Worm (Caenorhabditis elegans) whole organism, late embryonic: Measurements from ENCODE around the gene C44B7.5.

Experiments used
- ama-1 ChIP-seq: fragments of 150-350 bp; optimal IDR thresholded peaks from 2 replicates; lab custom pipeline; 2014
- elt-2 ChIP-seq: sonication (generic microtip); optimal IDR thresholded peaks from 2 replicates; lab custom pipeline; 2016; ENCODE audit warnings: missing genetic modification reagents, missing genetic modification characterization, missing compliant biosample characterization
- fkh-10 ChIP-seq: fragments of 150-350 bp; optimal IDR thresholded peaks from 2 replicates; lab custom pipeline; 2014; ENCODE audit warnings: missing biosample characterization, missing genetic modification reagents, missing genetic modification characterization
- lin-11 ChIP-seq: fragments of 200-800 bp; sonication (Bioruptor generic); optimal IDR thresholded peaks from 2 replicates; lab custom pipeline; 2018; ENCODE audit warnings: mild to moderate bottlenecking, missing genetic modification characterization, missing compliant biosample characterization
- nfya-1 ChIP-seq: sonication (generic microtip); optimal IDR thresholded peaks from 2 replicates; lab custom pipeline; 2017; ENCODE audit warnings: missing genetic modification characterization, mild to moderate bottlenecking, missing compliant biosample characterization, antibody characterized with exemption, moderate library complexity
- pha-4 ChIP-seq: fragments of 150-350 bp; optimal IDR thresholded peaks from 2 replicates; lab custom pipeline; 2018; ENCODE audit warnings: missing biosample characterization, missing genetic modification reagents, missing genetic modification characterization
- sox-4 ChIP-seq: sonication (generic microtip); optimal IDR thresholded peaks from 2 replicates; lab custom pipeline; 2017; ENCODE audit warnings: mild to moderate bottlenecking, missing genetic modification characterization, inconsistent platforms, missing compliant biosample characterization
- unc-55 ChIP-seq: sonication (generic microtip); optimal IDR thresholded peaks from 2 replicates; lab custom pipeline; 2017; ENCODE audit warnings: missing biosample characterization, missing genetic modification reagents, missing genetic modification characterization
- unc-86 ChIP-seq: sonication (generic microtip); optimal IDR thresholded peaks from 2 replicates; lab custom pipeline; 2016; ENCODE audit warnings: missing genetic modification characterization, missing compliant biosample characterization

DNA sequence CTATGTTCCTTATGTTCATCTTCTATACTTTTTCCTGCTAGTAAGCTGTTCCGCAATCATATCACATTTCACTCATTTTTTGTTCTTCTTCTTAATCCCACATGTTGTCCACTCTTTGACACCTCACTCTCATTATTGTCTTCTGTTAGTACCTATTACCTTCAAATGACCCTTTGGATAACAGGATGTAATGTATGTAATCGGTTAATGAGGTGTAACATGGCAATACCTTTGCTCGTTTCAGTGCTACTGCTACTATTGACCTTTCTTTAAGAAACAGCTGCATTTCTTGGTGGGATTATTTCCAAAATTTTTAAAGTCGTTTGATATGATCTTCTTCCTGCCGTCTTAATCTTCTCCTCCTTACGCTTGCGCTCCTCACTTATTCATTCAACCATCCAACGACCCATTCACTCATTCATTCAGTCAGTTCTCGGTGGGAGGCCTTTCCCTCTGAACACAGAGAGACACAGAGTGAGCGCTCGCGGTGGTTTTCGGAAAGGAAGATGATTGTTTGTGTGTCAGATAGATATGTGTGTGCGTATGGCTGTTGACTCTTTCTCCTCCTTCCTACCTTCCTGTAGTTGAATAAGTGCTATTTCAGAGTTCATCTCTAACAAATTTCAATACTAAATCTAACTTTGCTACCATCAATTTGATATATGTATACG lies 40.7 kb downstream of the C44B7.5 start:
- TF ChIP-seq nfya-1 (no peak), fkh-10 (no peak), ama-1 (lab: Kevin White, UChicago) (no peak), unc-86 (tag; lab: Kevin White, UChicago) (no peak), lin-11 (tag; lab: Kevin White, UChicago) (no peak), unc-55 (GFP tag; lab: Kevin White, UChicago) (no peak), sox-4 (no peak), elt-2 (tag; lab: Kevin White, UChicago) (no peak), pha-4 (tag; lab: Kevin White, UChicago) (no peak)
